Worm (Caenorhabditis elegans): Measurements from ENCODE around the gene marc-1.
A peak's percentile ranks its signal among the peaks of the same experiment; 100 is the strongest.

ce11 chrV:9786721-9787131 lies 47.2 kb downstream of the marc-1 start, which contains the start of gene F46B6.6:
- TF ChIP-seq zim-3 (tag; optimal IDR thresholded peaks at IDR 0.05) (peak; percentile 52), tbp1 (GFP tag; optimal IDR thresholded peaks at IDR 0.05) (peak; percentile 14)

Measured in whole organism, young adult.